Fruit fly (Drosophila melanogaster) S2 (cell line): ENCODE measurements around the gene CG17327.

Source experiments
- CG8478 ChIP-seq: fragments of >200 bp; optimal IDR thresholded peaks from 2 replicates; lab custom pipeline; 2018
- CTCF ChIP-seq, 2 experiments: fragments of >200 bp; optimal IDR thresholded peaks; 2 replicates each; lab custom pipeline; 2018

Gene CG17327

dm6 chr3R:13018284-13018900 lies 20.9 kb upstream of the CG17327 start:
- TF ChIP-seq CG8478 (lab: Kevin White, UChicago) = no peak
- TF ChIP-seq CTCF (optimal IDR thresholded peaks at IDR 0.05; lab: Kevin White, UChicago) = no peak

dm6 chr3R:13017623-13018036 lies 20.1 kb upstream of the CG17327 start:
- TF ChIP-seq CTCF (optimal IDR thresholded peaks at IDR 0.05; lab: Kevin White, UChicago) = no peak
- TF ChIP-seq CG8478 (lab: Kevin White, UChicago) = no peak

dm6 chr3R:13015811-13016766 lies 18.6 kb upstream of the CG17327 start:
- TF ChIP-seq CTCF (optimal IDR thresholded peaks at IDR 0.05; lab: Kevin White, UChicago) (no peak), CG8478 (lab: Kevin White, UChicago) (no peak)

- TF ChIP-seq CG8478 (lab: Kevin White, UChicago) = no peak
- no peak for TF ChIP-seq CTCF (optimal IDR thresholded peaks at IDR 0.05; lab: Kevin White, UChicago)
Measured at dm6 chr3R:13015402-13015801, 17.9 kb upstream of the CG17327 start.

dm6 chr3R:13014168-13014881 lies 16.8 kb upstream of the CG17327 start:
- TF ChIP-seq CG8478 (lab: Kevin White, UChicago) (no peak), CTCF (optimal IDR thresholded peaks at IDR 0.05; lab: Kevin White, UChicago) (no peak)

- no peak for TF ChIP-seq CTCF (optimal IDR thresholded peaks at IDR 0.05; lab: Kevin White, UChicago)
- no peak for TF ChIP-seq CG8478 (lab: Kevin White, UChicago)
Measured at dm6 chr3R:13012990-13013389, 15.5 kb upstream of the CG17327 start.

dm6 chr3R:13012351-13012750 lies 14.8 kb upstream of the CG17327 start:
- no peak for TF ChIP-seq CTCF (optimal IDR thresholded peaks at IDR 0.05; lab: Kevin White, UChicago)
- TF ChIP-seq CG8478 (lab: Kevin White, UChicago) = no peak

- TF ChIP-seq CTCF (optimal IDR thresholded peaks at IDR 0.05; lab: Kevin White, UChicago) (no peak), CG8478 (lab: Kevin White, UChicago) (no peak)
Measured at dm6 chr3R:13011621-13011963, 14.1 kb upstream of the CG17327 start, which contains the start of gene CtBP. Gene CtBP (plus strand): TSS chr3R:13011649.

- TF ChIP-seq CTCF (optimal IDR thresholded peaks at IDR 0.05; lab: Kevin White, UChicago) (no peak), CG8478 (lab: Kevin White, UChicago) (no peak)
Measured at dm6 chr3R:13010905-13011620, 13.5 kb upstream of the CG17327 start, which contains the start of gene CG8031. Gene CG8031 (minus strand): TSS chr3R:13011310.

- TF ChIP-seq CTCF (optimal IDR thresholded peaks at IDR 0.05; lab: Kevin White, UChicago) = no peak
- no peak for TF ChIP-seq CG8478 (lab: Kevin White, UChicago)
Measured at dm6 chr3R:13009595-13009994, 12.1 kb upstream of the CG17327 start, which contains the start of gene CG11656. Gene CG11656 (plus strand): TSS chr3R:13009895.

dm6 chr3R:12998234-12998591 lies 687 bp upstream of the CG17327 start:
- TF ChIP-seq CG8478 (lab: Kevin White, UChicago) (no peak), CTCF (optimal IDR thresholded peaks at IDR 0.05; lab: Kevin White, UChicago) (no peak)

dm6 chr3R:12995522-12995921 lies 2.0 kb downstream of the CG17327 start, which contains the start of gene CG7488:
Gene CG7488 (plus strand): TSS chr3R:12995620.
- TF ChIP-seq CG8478 (lab: Kevin White, UChicago) (no peak), CTCF (optimal IDR thresholded peaks at IDR 0.05; lab: Kevin White, UChicago) (no peak)

- no peak for TF ChIP-seq CG8478 (lab: Kevin White, UChicago)
Measured at dm6 chr3R:12995047-12995446, 2.5 kb downstream of the CG17327 start, which contains the start of gene yellow-f2. Gene yellow-f2 (minus strand): TSS chr3R:12995147.

dm6 chr3R:12993018-12993417 lies 4.5 kb downstream of the CG17327 start, which contains the start of gene yellow-f:
Gene yellow-f (minus strand): TSS chr3R:12993201.
- TF ChIP-seq CG8478 (lab: Kevin White, UChicago) (no peak), CTCF (optimal IDR thresholded peaks at IDR 0.05; lab: Kevin White, UChicago) (no peak)
